Worm (Caenorhabditis elegans) whole organism, young adult: Measurements from ENCODE around the gene str-112.

Experiments
- B0035.1 ChIP-seq: sonication (generic microtip); optimal IDR thresholded peaks from 2 replicates; lab custom pipeline; 2016; ENCODE audit warnings: missing genetic modification characterization, mild to moderate bottlenecking, missing compliant biosample characterization, missing genotype, missing genetic modification reagents
- B0261.1 ChIP-seq: sonication (generic microtip); optimal IDR thresholded peaks from 2 replicates; lab custom pipeline; 2016; ENCODE audit warnings: mild to moderate bottlenecking, missing genetic modification characterization, moderate library complexity, missing compliant biosample characterization
- B0336.3 ChIP-seq: fragments of 200-800 bp; sonication (Bioruptor generic); IDR thresholded peaks from 2 replicates; pipeline ENCODE4 v1.3.6; 2022; ENCODE audit warnings: missing genetic modification characterization, missing compliant biosample characterization
- D2030.7 ChIP-seq: fragments of 200-800 bp; sonication (Bioruptor generic); IDR thresholded peaks from 2 replicates; pipeline ENCODE4 v1.3.6; 2022; ENCODE audit warnings: missing genetic modification reagents, missing genetic modification characterization, missing compliant biosample characterization
- F10E7.11 ChIP-seq: sonication (generic microtip); optimal IDR thresholded peaks from 2 replicates; lab custom pipeline; 2017; ENCODE audit warnings: mild to moderate bottlenecking, missing genetic modification characterization, moderate library complexity, missing compliant biosample characterization
- F23B12.7 ChIP-seq: sonication (generic microtip); optimal IDR thresholded peaks from 2 replicates; lab custom pipeline; 2017; ENCODE audit warnings: missing genetic modification characterization, mild to moderate bottlenecking, missing compliant biosample characterization, antibody characterized with exemption, moderate library complexity; ENCODE audit not compliant: insufficient read depth
- F37B4.10 ChIP-seq: fragments of 200-800 bp; sonication (Bioruptor generic); IDR thresholded peaks from 2 replicates; pipeline ENCODE4 v1.3.6; 2022; ENCODE audit warnings: missing genetic modification characterization, missing compliant biosample characterization
- F39B2.1 ChIP-seq: fragments of 200-800 bp; sonication (Bioruptor generic); IDR thresholded peaks from 2 replicates; pipeline ENCODE4 v1.3.6; 2022; ENCODE audit warnings: missing genetic modification reagents, missing genetic modification characterization, missing compliant biosample characterization
- T26A5.8 ChIP-seq: sonication (generic microtip); optimal IDR thresholded peaks from 2 replicates; lab custom pipeline; 2016; ENCODE audit warnings: missing genetic modification characterization, missing compliant biosample characterization
- Y53G8AR.9 ChIP-seq: fragments of 200-800 bp; sonication (Bioruptor generic); conservative IDR thresholded peaks from 2 replicates; pipeline ENCODE4 v1.3.6; 2022; ENCODE audit warnings: missing genetic modification reagents, missing genetic modification characterization, missing compliant biosample characterization
- akir-1 ChIP-seq: fragments of 200-800 bp; sonication (Bioruptor generic); optimal IDR thresholded peaks from 2 replicates; lab custom pipeline; 2018; ENCODE audit warnings: mild to moderate bottlenecking, missing genetic modification characterization, moderate library complexity, missing compliant biosample characterization
- ama-1 ChIP-seq, 3 experiments: fragments of 150-350 bp in 1 of 3; sonication (generic microtip) in 2 of 3; optimal IDR thresholded peaks; 2 replicates each; lab custom pipeline; 2014 to 2018; ENCODE audit warnings: missing biosample characterization in 2 of 3, missing genetic modification characterization in 2 of 3, missing genetic modification reagents in 2 of 3
- aptf-3 ChIP-seq: fragments of 200-800 bp; sonication (Bioruptor generic); IDR thresholded peaks from 2 replicates; pipeline ENCODE4 v1.3.6; 2022; ENCODE audit warnings: missing genetic modification characterization, missing compliant biosample characterization
- atf-7 ChIP-seq: sonication (generic microtip); optimal IDR thresholded peaks from 2 replicates; lab custom pipeline; 2017; ENCODE audit warnings: mild to moderate bottlenecking, missing genetic modification characterization, missing compliant biosample characterization
- athp-1 ChIP-seq: sonication (generic microtip); optimal IDR thresholded peaks from 2 replicates; lab custom pipeline; 2017; ENCODE audit warnings: mild to moderate bottlenecking, missing genetic modification characterization, missing compliant biosample characterization
- attf-3 ChIP-seq: fragments of 200-800 bp; sonication (Bioruptor generic); conservative IDR thresholded peaks from 2 replicates; pipeline ENCODE4 v1.3.6; 2022; ENCODE audit warnings: missing genetic modification reagents, missing genetic modification characterization, missing compliant biosample characterization
- attf-5 ChIP-seq: fragments of 200-800 bp; sonication (Bioruptor generic); optimal IDR thresholded peaks from 2 replicates; lab custom pipeline; 2018; ENCODE audit warnings: mild to moderate bottlenecking, missing genetic modification characterization, missing compliant biosample characterization
- bed-2 ChIP-seq: fragments of 200-800 bp; sonication (Bioruptor generic); IDR thresholded peaks from 2 replicates; pipeline ENCODE4 v1.3.6; 2022; ENCODE audit warnings: missing genetic modification reagents, missing genetic modification characterization, missing compliant biosample characterization
- ccch-3 ChIP-seq: fragments of 200-800 bp; sonication (Bioruptor generic); optimal IDR thresholded peaks from 2 replicates; lab custom pipeline; 2018; ENCODE audit warnings: mild to moderate bottlenecking, missing genetic modification characterization, missing compliant biosample characterization
- ceh-100 ChIP-seq: fragments of 200-800 bp; sonication (Bioruptor generic); IDR thresholded peaks from 2 replicates; pipeline ENCODE4 v1.3.6; 2022; ENCODE audit warnings: missing genetic modification reagents, missing genetic modification characterization, missing compliant biosample characterization
- ceh-27 ChIP-seq: fragments of 200-800 bp; sonication (Bioruptor generic); optimal IDR thresholded peaks from 2 replicates; lab custom pipeline; 2018; ENCODE audit warnings: mild to moderate bottlenecking, missing genetic modification characterization, moderate library complexity, missing compliant biosample characterization
- ceh-79 ChIP-seq: sonication (generic microtip); optimal IDR thresholded peaks from 2 replicates; lab custom pipeline; 2017; ENCODE audit warnings: mild to moderate bottlenecking, missing genetic modification characterization, missing compliant biosample characterization
- dpff-1 ChIP-seq: sonication (generic microtip); optimal IDR thresholded peaks from 2 replicates; lab custom pipeline; 2017; ENCODE audit warnings: mild to moderate bottlenecking, missing genetic modification characterization, missing compliant biosample characterization
- dpl-1 ChIP-seq: fragments of 150-350 bp; optimal IDR thresholded peaks from 2 replicates; lab custom pipeline; 2014; ENCODE audit warnings: missing biosample characterization, missing genetic modification reagents, missing genetic modification characterization
- egrh-3 ChIP-seq: fragments of 200-800 bp; sonication (Bioruptor generic); IDR thresholded peaks from 2 replicates; pipeline ENCODE4 v1.3.6; 2022; ENCODE audit warnings: missing genetic modification reagents, missing genetic modification characterization, missing compliant biosample characterization
- ekl-4 ChIP-seq: fragments of 200-800 bp; sonication (Bioruptor generic); IDR thresholded peaks from 2 replicates; pipeline ENCODE4 v1.3.6; 2022; ENCODE audit warnings: missing genetic modification reagents, missing genetic modification characterization, missing compliant biosample characterization
- fkh-3 ChIP-seq: sonication (generic microtip); optimal IDR thresholded peaks from 2 replicates; lab custom pipeline; 2016; ENCODE audit warnings: mild to moderate bottlenecking, missing genetic modification characterization, missing compliant biosample characterization
- hlh-12 ChIP-seq: sonication (generic microtip); optimal IDR thresholded peaks from 2 replicates; lab custom pipeline; 2016; ENCODE audit warnings: missing genetic modification characterization, missing compliant biosample characterization
- madf-10 ChIP-seq: sonication (generic microtip); optimal IDR thresholded peaks from 2 replicates; lab custom pipeline; 2016; ENCODE audit warnings: mild to moderate bottlenecking, missing genetic modification characterization, missing compliant biosample characterization
- mcd-1 ChIP-seq: fragments of 200-800 bp; sonication (Bioruptor generic); IDR thresholded peaks from 2 replicates; pipeline ENCODE4 v1.3.6; 2022; ENCODE audit warnings: missing genetic modification reagents, missing genetic modification characterization, missing compliant biosample characterization
- mel-28 ChIP-seq: sonication (generic microtip); optimal IDR thresholded peaks from 2 replicates; lab custom pipeline; 2016; ENCODE audit warnings: borderline replicate concordance, mild to moderate bottlenecking, missing genetic modification characterization, missing compliant biosample characterization
- mes-4 ChIP-seq: sonication (generic microtip); optimal IDR thresholded peaks from 2 replicates; lab custom pipeline; 2016; ENCODE audit warnings: missing genotype, missing genetic modification characterization, missing compliant biosample characterization
- nfya-1 ChIP-seq: sonication (generic microtip); optimal IDR thresholded peaks from 2 replicates; lab custom pipeline; 2017; ENCODE audit warnings: antibody characterized with exemption, missing compliant biosample characterization, missing genetic modification characterization, borderline replicate concordance; ENCODE audit not compliant: insufficient read depth
- nhr-80 ChIP-seq: sonication (generic microtip); optimal IDR thresholded peaks from 2 replicates; lab custom pipeline; 2016; ENCODE audit warnings: missing genetic modification characterization, missing compliant biosample characterization
- repo-1 ChIP-seq: sonication (generic microtip); optimal IDR thresholded peaks from 2 replicates; lab custom pipeline; 2017; ENCODE audit warnings: mild to moderate bottlenecking, missing genetic modification characterization, missing compliant biosample characterization
- rpc-1 ChIP-seq, 2 experiments: fragments of 150-350 bp in 1 of 2; sonication (generic microtip) in 1 of 2; optimal IDR thresholded peaks; 2 replicates each; lab custom pipeline; 2014 to 2018; ENCODE audit warnings: missing biosample characterization in 1 of 2, missing genetic modification characterization in 1 of 2, missing genetic modification reagents in 1 of 2, missing genotype in 1 of 2
- sdz-38 ChIP-seq: sonication (generic microtip); optimal IDR thresholded peaks from 2 replicates; lab custom pipeline; 2016; ENCODE audit warnings: missing genotype, missing genetic modification characterization, missing compliant biosample characterization
- sptf-2 ChIP-seq: fragments of 200-800 bp; sonication (Bioruptor generic); optimal IDR thresholded peaks from 2 replicates; lab custom pipeline; 2018; ENCODE audit warnings: mild to moderate bottlenecking, missing genetic modification characterization, missing compliant biosample characterization
- unc-130 ChIP-seq: sonication (generic microtip); optimal IDR thresholded peaks from 2 replicates; lab custom pipeline; 2016; ENCODE audit warnings: missing genetic modification reagents, missing genetic modification characterization, missing compliant biosample characterization
- unc-62 ChIP-seq: fragments of 150-350 bp; optimal IDR thresholded peaks from 2 replicates; lab custom pipeline; 2014; ENCODE audit warnings: missing biosample characterization, missing genetic modification reagents, missing genetic modification characterization
- zim-3 ChIP-seq: sonication (generic microtip); optimal IDR thresholded peaks from 2 replicates; lab custom pipeline; 2017; ENCODE audit warnings: mild to moderate bottlenecking, missing genetic modification characterization, moderate library complexity, missing compliant biosample characterization
- ztf-18 ChIP-seq: sonication (generic microtip); optimal IDR thresholded peaks from 2 replicates; lab custom pipeline; 2016; ENCODE audit warnings: missing genotype, mild to moderate bottlenecking, missing genetic modification characterization, missing compliant biosample characterization

Gene str-112

ce11 chrV:7136859-7137258, 1.4 kb downstream of the str-112 start (continued):
- no peak for TF ChIP-seq ama-1 (optimal IDR thresholded peaks at IDR 0.05; lab: Kevin White, UChicago)
- TF ChIP-seq ama-1 (GFP tag; optimal IDR thresholded peaks at IDR 0.05; lab: Kevin White, UChicago), result no peak
- no peak for TF ChIP-seq F39B2.1 (GFP tag; lab: Robert Waterston, UW)
- no peak for TF ChIP-seq attf-3 (GFP tag; lab: Robert Waterston, UW)
- no peak for TF ChIP-seq egrh-3 (GFP tag; lab: Robert Waterston, UW)

DNA sequence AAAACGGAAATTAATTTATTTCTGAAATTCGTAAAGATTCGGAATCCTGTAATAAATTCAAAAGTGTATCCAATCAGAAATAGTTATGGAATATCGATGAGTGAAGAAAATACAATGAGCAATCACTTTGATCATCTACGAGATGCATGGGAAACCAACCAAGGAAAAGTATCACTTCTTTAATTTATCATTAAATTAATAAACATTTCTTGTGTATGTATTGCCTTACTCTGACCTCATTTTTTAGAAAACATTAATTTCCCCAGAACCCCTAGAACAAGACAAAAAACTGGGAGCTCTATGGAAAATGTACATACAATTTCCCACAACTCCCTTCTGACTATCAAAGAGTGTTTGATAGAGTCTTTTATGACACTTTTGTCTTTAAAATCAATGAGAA, 4.3 kb downstream of the str-112 start, which contains the start of gene F10D2.16:
TSS of gene F10D2.16 (plus strand) at position 301 of the 400 bp plus-strand sequence.
- TF ChIP-seq rpc-1 (optimal IDR thresholded peaks at IDR 0.05; lab: Kevin White, UChicago) (no peak), rpc-1 (tag; optimal IDR thresholded peaks at IDR 0.05; lab: Kevin White, UChicago) (no peak), F10E7.11 (no peak), mcd-1 (GFP tag; lab: Robert Waterston, UW) (no peak), B0261.1 (tag; lab: Kevin White, UChicago) (no peak), athp-1 (tag; lab: Kevin White, UChicago) (no peak), attf-5 (GFP tag; lab: Kevin White, UChicago) (no peak)

DNA sequence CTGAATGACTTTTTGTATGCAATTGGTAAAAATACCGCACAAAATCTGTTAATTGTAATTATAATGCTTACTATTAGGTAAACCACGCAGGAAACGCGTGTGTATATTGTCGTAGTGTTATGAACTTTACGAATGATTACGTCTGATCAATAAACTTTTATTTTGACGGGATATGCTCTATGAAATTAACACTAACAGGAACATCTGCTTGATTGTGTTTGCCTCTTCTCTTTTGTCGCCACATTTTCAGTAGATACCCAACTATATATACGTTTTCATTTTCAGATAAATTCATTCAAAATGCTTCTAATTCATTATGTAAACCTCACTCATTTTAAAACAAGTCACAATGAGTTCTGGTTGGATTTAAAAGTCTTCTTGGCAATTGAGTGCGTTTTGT, 6.0 kb downstream of the str-112 start, which contains the start of gene sre-10:
TSS of gene sre-10 (plus strand) at position 301 of the 400 bp plus-strand sequence.
- no peak for TF ChIP-seq B0035.1 (tag; lab: Kevin White, UChicago)
- no peak for TF ChIP-seq ceh-79 (tag; lab: Kevin White, UChicago)

- no peak for TF ChIP-seq fkh-3 (tag; lab: Kevin White, UChicago)
- TF ChIP-seq akir-1 (GFP tag; lab: Kevin White, UChicago), result no peak
- TF ChIP-seq ceh-100 (GFP tag; lab: Robert Waterston, UW), result no peak
- TF ChIP-seq egrh-3 (GFP tag; lab: Robert Waterston, UW), result no peak
- no peak for TF ChIP-seq aptf-3 (GFP tag; lab: Robert Waterston, UW)
- TF ChIP-seq hlh-12, result no peak
- TF ChIP-seq nfya-1 (tag; lab: Kevin White, UChicago), result no peak
- TF ChIP-seq sptf-2 (GFP tag; lab: Kevin White, UChicago), result no peak
- no peak for TF ChIP-seq unc-62 (GFP tag; lab: Kevin White, UChicago)
- no peak for TF ChIP-seq atf-7 (tag; lab: Kevin White, UChicago)
- TF ChIP-seq unc-130, result no peak
- TF ChIP-seq bed-2 (GFP tag; lab: Robert Waterston, UW), result no peak
- no peak for TF ChIP-seq Y53G8AR.9 (GFP tag; lab: Robert Waterston, UW)
- TF ChIP-seq D2030.7, result no peak
Measured at ce11 chrV:7130974-7131373, 7.2 kb downstream of the str-112 start, which contains the start of gene srx-36. TSS of gene srx-36 (minus strand) at chrV:7131074.

DNA sequence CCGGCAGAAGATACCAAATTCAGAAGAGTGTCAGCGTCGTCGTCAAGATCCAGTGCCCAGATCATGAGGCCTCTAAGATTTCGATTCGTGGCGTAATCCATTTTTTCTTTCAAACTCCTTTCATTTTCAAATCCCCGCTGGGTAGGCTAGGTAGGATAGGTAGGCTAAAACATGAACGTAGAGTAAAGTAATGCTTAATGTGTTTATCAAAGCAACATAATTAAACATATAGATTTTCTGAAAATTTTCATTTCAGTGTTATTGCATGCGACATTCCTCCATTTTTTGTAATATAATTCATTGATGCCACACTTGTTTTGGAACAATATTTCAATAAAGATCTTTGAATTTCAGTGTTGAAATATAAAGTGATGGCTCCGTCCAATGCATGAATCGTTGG, 8.8 kb downstream of the str-112 start, which contains the start of gene T01C4.8:
TSS of gene T01C4.8 (minus strand) at position 101 of the 400 bp plus-strand sequence.
- TF ChIP-seq nfya-1 (tag; lab: Kevin White, UChicago) (no peak), dpl-1 (GFP tag; lab: Kevin White, UChicago) (no peak), nhr-80 (tag; lab: Kevin White, UChicago) (no peak), mel-28 (tag; lab: Kevin White, UChicago) (no peak), T26A5.8 (tag; lab: Kevin White, UChicago) (no peak), repo-1 (no peak), mes-4 (tag; lab: Kevin White, UChicago) (no peak), D2030.7 (no peak), ccch-3 (no peak), ekl-4 (GFP tag; lab: Robert Waterston, UW) (no peak), F37B4.10 (GFP tag; lab: Robert Waterston, UW) (no peak), dpff-1 (tag; lab: Kevin White, UChicago) (no peak), madf-10 (no peak), B0336.3 (GFP tag; lab: Robert Waterston, UW) (no peak), zim-3 (tag; lab: Kevin White, UChicago) (no peak), ceh-27 (GFP tag; lab: Kevin White, UChicago) (no peak), F23B12.7 (tag; lab: Kevin White, UChicago) (no peak), attf-5 (GFP tag; lab: Kevin White, UChicago) (no peak), ztf-18 (tag; lab: Kevin White, UChicago) (no peak), sdz-38 (tag; lab: Kevin White, UChicago) (no peak)
